Fruit fly (Drosophila melanogaster) whole organism, pupa: ENCODE measurements around the gene PyK.

ENCODE experiments used
- CG13204 ChIP-seq: fragments of 200-800 bp; sonication (Bioruptor generic); optimal IDR thresholded peaks from 2 replicates; lab custom pipeline; 2018; ENCODE audit warnings: missing biosample characterization, mild to moderate bottlenecking, missing genetic modification characterization, moderate library complexity
- CG32121 ChIP-seq: fragments of 200-800 bp; sonication (Bioruptor generic); IDR thresholded peaks from 2 replicates; pipeline ENCODE4 v1.3.6; 2022; ENCODE audit warnings: missing biosample characterization, missing genetic modification characterization
- CG34367 ChIP-seq: fragments of 200-800 bp; sonication (Bioruptor generic); optimal IDR thresholded peaks from 2 replicates; lab custom pipeline; 2018; ENCODE audit warnings: missing biosample characterization, mild to moderate bottlenecking, missing genetic modification characterization
- CG8159 ChIP-seq: fragments of 200-800 bp; sonication (Bioruptor generic); optimal IDR thresholded peaks from 3 replicates; lab custom pipeline; 2018; ENCODE audit warnings: missing biosample characterization, mild to moderate bottlenecking, missing genetic modification characterization, moderate library complexity
- CG9948 ChIP-seq: fragments of 200-800 bp; sonication (Bioruptor generic); optimal IDR thresholded peaks from 2 replicates; lab custom pipeline; 2018; ENCODE audit warnings: missing biosample characterization, mild to moderate bottlenecking, missing genetic modification characterization, moderate library complexity
- fd96Ca ChIP-seq: fragments of 200-800 bp; sonication (Bioruptor generic); IDR thresholded peaks from 3 replicates; pipeline ENCODE4 v1.3.6; 2022; ENCODE audit warnings: missing biosample characterization, missing genetic modification characterization

DNA sequence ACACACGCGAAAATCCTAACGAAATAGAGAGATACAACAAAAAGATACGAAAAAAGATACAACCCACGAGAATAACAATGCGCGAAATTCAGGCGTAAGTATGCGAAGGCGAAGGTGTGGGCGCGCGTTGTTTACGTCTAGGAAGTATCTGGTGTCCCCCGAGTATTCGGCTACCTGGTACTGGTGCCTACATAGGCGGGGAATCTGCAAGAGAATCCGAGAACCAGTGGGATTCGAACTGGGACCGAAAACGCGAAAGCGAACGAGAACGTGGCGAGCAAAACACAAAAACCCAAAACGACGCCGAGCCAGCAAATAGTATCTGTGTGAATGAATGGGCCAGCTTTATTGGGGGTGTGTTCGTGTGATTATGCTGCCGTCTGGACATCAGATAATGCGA is 22.8 kb downstream of the PyK start:
- TF ChIP-seq fd96Ca (no peak), CG13204 (GFP tag; lab: Kevin White, UChicago) (no peak), CG32121 (GFP tag; lab: Robert Waterston, UW) (no peak), CG9948 (tag; lab: Kevin White, UChicago) (no peak), CG8159 (tag; lab: Kevin White, UChicago) (no peak), CG34367 (tag; lab: Kevin White, UChicago) (no peak)
